Worm (Caenorhabditis elegans) whole organism, late embryonic: Measurements from ENCODE around the gene ZK177.12.
"Not testable (repeated sequence)": the region's sequence is repeated elsewhere in the genome, so short reads cannot be mapped to it uniquely, and the experiment has no call there.

ENCODE experiments used
- C08G9.2 ChIP-seq: sonication (generic microtip); optimal IDR thresholded peaks from 2 replicates; lab custom pipeline; 2016; ENCODE audit warnings: mild to moderate bottlenecking, missing genetic modification characterization, moderate library complexity, missing compliant biosample characterization
- K02D7.2 ChIP-seq: sonication (generic microtip); optimal IDR thresholded peaks from 2 replicates; lab custom pipeline; 2017; ENCODE audit warnings: mild to moderate bottlenecking, missing genetic modification characterization, missing compliant biosample characterization
- ceh-19 ChIP-seq: fragments of 200-800 bp; sonication (Bioruptor generic); optimal IDR thresholded peaks from 2 replicates; lab custom pipeline; 2018; ENCODE audit warnings: mild to moderate bottlenecking, missing genetic modification characterization, missing compliant biosample characterization
- ceh-2 ChIP-seq: sonication (generic microtip); optimal IDR thresholded peaks from 2 replicates; lab custom pipeline; 2016; ENCODE audit warnings: missing genotype, missing genetic modification characterization, missing compliant biosample characterization
- ceh-24 ChIP-seq: sonication (generic microtip); optimal IDR thresholded peaks from 2 replicates; lab custom pipeline; 2016; ENCODE audit warnings: mild to moderate bottlenecking, missing genetic modification characterization, missing compliant biosample characterization
- ceh-30 ChIP-seq: fragments of 150-350 bp; optimal IDR thresholded peaks from 2 replicates; lab custom pipeline; 2014; ENCODE audit warnings: missing biosample characterization, missing genetic modification characterization
- ceh-31 ChIP-seq: sonication (generic microtip); optimal IDR thresholded peaks from 2 replicates; lab custom pipeline; 2016; ENCODE audit warnings: missing genetic modification characterization, missing compliant biosample characterization
- ceh-45 ChIP-seq: fragments of 200-800 bp; sonication (Bioruptor generic); IDR thresholded peaks from 2 replicates; pipeline ENCODE4 v1.3.6; 2022; ENCODE audit warnings: missing genetic modification reagents, missing genetic modification characterization, missing compliant biosample characterization
- ceh-48 ChIP-seq: sonication (generic microtip); optimal IDR thresholded peaks from 2 replicates; lab custom pipeline; 2016; ENCODE audit warnings: missing genetic modification characterization, inconsistent platforms, missing compliant biosample characterization
- ceh-6 ChIP-seq: fragments of 200-800 bp; sonication (Bioruptor generic); optimal IDR thresholded peaks from 2 replicates; lab custom pipeline; 2018; ENCODE audit warnings: mild to moderate bottlenecking, missing genetic modification characterization, missing compliant biosample characterization
- che-1 ChIP-seq: sonication (generic microtip); optimal IDR thresholded peaks from 2 replicates; lab custom pipeline; 2016; ENCODE audit warnings: mild to moderate bottlenecking, missing genetic modification characterization, missing compliant biosample characterization
- dve-1 ChIP-seq: sonication (generic microtip); optimal IDR thresholded peaks from 2 replicates; lab custom pipeline; 2017; ENCODE audit warnings: antibody characterized with exemption, mild to moderate bottlenecking, missing genetic modification characterization, missing compliant biosample characterization
- elt-2 ChIP-seq: sonication (generic microtip); optimal IDR thresholded peaks from 2 replicates; lab custom pipeline; 2016; ENCODE audit warnings: missing genetic modification reagents, missing genetic modification characterization, missing compliant biosample characterization
- ets-4 ChIP-seq: sonication (generic microtip); optimal IDR thresholded peaks from 2 replicates; lab custom pipeline; 2016; ENCODE audit warnings: missing genetic modification characterization, missing compliant biosample characterization
- fkh-10 ChIP-seq: fragments of 150-350 bp; optimal IDR thresholded peaks from 2 replicates; lab custom pipeline; 2014; ENCODE audit warnings: missing biosample characterization, missing genetic modification reagents, missing genetic modification characterization
- gmeb-2 ChIP-seq: sonication (generic microtip); optimal IDR thresholded peaks from 2 replicates; lab custom pipeline; 2016; ENCODE audit warnings: missing genetic modification characterization, inconsistent platforms, missing compliant biosample characterization
- hlh-8 ChIP-seq: sonication (generic microtip); optimal IDR thresholded peaks from 2 replicates; lab custom pipeline; 2016; ENCODE audit warnings: missing genotype, missing genetic modification characterization, missing compliant biosample characterization
- madf-2 ChIP-seq: sonication (generic microtip); optimal IDR thresholded peaks from 2 replicates; lab custom pipeline; 2017; ENCODE audit warnings: missing genetic modification characterization, missing compliant biosample characterization
- mec-3 ChIP-seq: sonication (generic microtip); optimal IDR thresholded peaks from 2 replicates; lab custom pipeline; 2016; ENCODE audit warnings: borderline replicate concordance, missing genetic modification characterization, missing compliant biosample characterization
- nhr-232 ChIP-seq: sonication (generic microtip); optimal IDR thresholded peaks from 2 replicates; lab custom pipeline; 2016; ENCODE audit warnings: missing genetic modification characterization, missing compliant biosample characterization
- pha-4 ChIP-seq: fragments of 150-350 bp; optimal IDR thresholded peaks from 2 replicates; lab custom pipeline; 2018; ENCODE audit warnings: missing biosample characterization, missing genetic modification reagents, missing genetic modification characterization
- pqm-1 ChIP-seq: sonication (generic microtip); optimal IDR thresholded peaks from 2 replicates; lab custom pipeline; 2016; ENCODE audit warnings: missing genetic modification characterization, missing compliant biosample characterization
- ref-2 ChIP-seq: sonication (generic microtip); optimal IDR thresholded peaks from 2 replicates; lab custom pipeline; 2016; ENCODE audit warnings: missing genetic modification characterization, missing compliant biosample characterization
- rnt-1 ChIP-seq: sonication (generic microtip); optimal IDR thresholded peaks from 2 replicates; lab custom pipeline; 2016; ENCODE audit warnings: missing genetic modification characterization, missing compliant biosample characterization
- sdc-2 ChIP-seq: sonication (generic microtip); optimal IDR thresholded peaks from 2 replicates; lab custom pipeline; 2016; ENCODE audit warnings: missing genotype, missing genetic modification characterization, missing compliant biosample characterization
- sox-4 ChIP-seq: sonication (generic microtip); optimal IDR thresholded peaks from 2 replicates; lab custom pipeline; 2017; ENCODE audit warnings: mild to moderate bottlenecking, missing genetic modification characterization, inconsistent platforms, missing compliant biosample characterization
- tbx-2 ChIP-seq: sonication (generic microtip); optimal IDR thresholded peaks from 2 replicates; lab custom pipeline; 2016; ENCODE audit warnings: missing genetic modification characterization, missing compliant biosample characterization
- tbx-7 ChIP-seq: sonication (generic microtip); optimal IDR thresholded peaks from 2 replicates; lab custom pipeline; 2016; ENCODE audit warnings: missing genotype, missing genetic modification characterization, missing compliant biosample characterization
- unc-3 ChIP-seq, 2 experiments: fragments of 200-800 bp in 1 of 2; sonication (Bioruptor generic) in 1 of 2; sonication (generic microtip) in 1 of 2; conservative IDR thresholded peaks in 1 of 2; optimal IDR thresholded peaks in 1 of 2; 2 replicates each; pipeline versions ENCODE4 v1.3.6 to Lab custom; 2016 to 2022; ENCODE audit warnings: missing compliant biosample characterization in 2 of 2, missing genetic modification characterization in 2 of 2, missing genetic modification reagents in 1 of 2
- unc-86 ChIP-seq: sonication (generic microtip); optimal IDR thresholded peaks from 2 replicates; lab custom pipeline; 2016; ENCODE audit warnings: missing genetic modification characterization, missing compliant biosample characterization
- zip-5 ChIP-seq: sonication (generic microtip); optimal IDR thresholded peaks from 2 replicates; lab custom pipeline; 2016; ENCODE audit warnings: missing genetic modification characterization, missing compliant biosample characterization

The ZK177.12 gene

DNA sequence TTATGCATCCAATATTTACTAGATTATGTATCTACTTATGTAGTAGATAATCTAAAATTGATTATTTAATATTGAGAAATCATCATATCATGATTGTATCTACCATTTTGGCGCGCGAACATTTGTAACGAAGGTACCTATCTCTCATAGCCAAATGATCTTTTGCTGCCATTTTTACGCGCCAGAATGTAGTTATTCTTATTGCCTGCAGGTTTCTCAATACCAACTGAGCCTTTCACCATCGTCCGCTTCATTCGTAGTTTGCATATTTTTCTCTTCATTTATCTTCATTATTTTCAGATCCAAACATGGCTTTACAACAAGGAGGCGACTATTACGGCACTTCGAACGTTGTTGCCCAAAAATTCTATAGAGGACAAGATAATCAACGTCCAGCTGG lies 6.3 kb downstream of the ZK177.12 start, which contains the start of gene ZK177.1:
Gene ZK177.1 (plus strand): TSS at position 301 of the 400 bp plus-strand sequence.
- no peak for TF ChIP-seq zip-5
- TF ChIP-seq unc-3 (GFP tag; conservative IDR thresholded peaks at IDR 0.05; lab: Robert Waterston, UW), result no peak
- no peak for TF ChIP-seq unc-3 (tag; optimal IDR thresholded peaks at IDR 0.05; lab: Kevin White, UChicago)

DNA sequence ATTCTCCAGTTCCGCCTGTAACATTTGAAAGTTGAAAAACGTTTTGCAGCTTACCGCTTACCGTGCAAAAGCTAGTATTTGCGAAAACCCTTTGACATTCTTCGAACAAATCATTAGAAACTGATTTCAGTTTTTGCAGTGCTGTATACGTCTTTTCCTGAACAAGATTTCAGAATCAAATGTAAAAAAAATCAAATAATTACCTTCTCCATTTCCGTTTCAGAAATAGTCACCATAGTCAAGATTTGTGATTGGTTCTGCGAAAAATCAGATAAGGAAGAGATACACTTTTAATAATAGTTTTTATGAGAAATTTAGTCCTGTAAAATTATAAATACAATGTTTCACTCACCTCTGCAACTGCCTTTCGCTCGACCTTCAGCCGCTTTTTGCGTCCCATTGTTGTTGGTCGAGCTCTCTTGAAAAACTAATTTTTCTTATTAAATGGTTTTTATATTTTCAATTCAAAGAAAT lies 10.4 kb downstream of the ZK177.12 start, which contains the start of gene C17C3.9:
Gene C17C3.9 (minus strand): TSS at position 424 of the 474 bp plus-strand sequence.
- TF ChIP-seq tbx-7 (tag; lab: Kevin White, UChicago) (no peak), dve-1 (tag; lab: Kevin White, UChicago) (no peak), sox-4 (tag; lab: Kevin White, UChicago) (no peak), unc-3 (GFP tag; conservative IDR thresholded peaks at IDR 0.05; lab: Robert Waterston, UW) (no peak), unc-3 (tag; optimal IDR thresholded peaks at IDR 0.05; lab: Kevin White, UChicago) (no peak), ref-2 (no peak), ceh-2 (no peak), pha-4 (tag; lab: Kevin White, UChicago) (no peak), mec-3 (tag; lab: Kevin White, UChicago) (no peak), madf-2 (tag; lab: Kevin White, UChicago) (no peak)

DNA sequence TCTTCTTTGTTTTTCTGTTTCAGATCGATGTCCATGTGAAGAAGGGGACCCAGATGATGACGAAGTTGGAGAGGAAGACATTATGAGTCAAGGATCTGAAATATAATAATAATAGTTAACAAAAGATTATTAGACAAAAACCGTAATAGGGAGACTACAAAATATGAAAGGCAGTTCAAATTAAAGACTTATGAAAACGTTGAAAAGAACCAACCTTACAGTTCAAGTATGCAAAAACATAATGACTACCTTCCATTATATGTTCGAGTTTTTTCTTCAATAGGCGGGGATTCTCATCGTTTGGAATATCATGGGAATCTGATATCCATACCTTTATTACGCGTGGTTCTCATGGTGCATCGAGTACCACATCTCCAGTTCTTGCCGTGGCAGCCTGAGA lies 12.1 kb downstream of the ZK177.12 start, which contains the start of gene hlh-26:
Gene hlh-26 (minus strand): TSS at position 101 of the 400 bp plus-strand sequence.
- no peak for TF ChIP-seq ceh-24
- TF ChIP-seq ceh-30 (tag; lab: Kevin White, UChicago), result no peak
- no peak for TF ChIP-seq ceh-6 (GFP tag; lab: Kevin White, UChicago)
- no peak for TF ChIP-seq madf-2 (tag; lab: Kevin White, UChicago)
- TF ChIP-seq rnt-1 (tag; lab: Kevin White, UChicago), result no peak
- TF ChIP-seq ceh-19, result no peak
- no peak for TF ChIP-seq ets-4 (tag; lab: Kevin White, UChicago)
- no peak for TF ChIP-seq tbx-2 (tag; lab: Kevin White, UChicago)
- TF ChIP-seq pqm-1 (tag; lab: Kevin White, UChicago), result no peak
- TF ChIP-seq elt-2, result no peak
- no peak for TF ChIP-seq che-1
- TF ChIP-seq unc-86, result no peak
- TF ChIP-seq sdc-2, result no peak

DNA sequence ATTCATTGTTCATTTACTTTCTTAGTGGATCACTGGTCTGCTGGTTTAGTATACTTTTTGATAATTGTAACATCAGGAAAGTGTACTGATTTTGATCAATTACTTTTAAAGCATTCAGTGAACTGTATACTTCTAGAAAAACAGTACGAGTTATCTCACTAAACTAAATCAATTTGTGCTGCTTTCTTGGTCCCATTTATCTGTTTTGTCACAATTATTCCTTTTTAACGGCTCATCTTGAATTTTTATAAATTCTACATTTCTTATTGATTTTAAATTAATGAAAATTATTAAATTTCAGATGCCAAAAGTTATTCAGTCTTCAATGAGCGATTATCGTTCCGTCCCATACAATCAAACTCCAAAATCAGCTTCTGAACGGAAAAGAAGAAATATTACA lies 13.4 kb downstream of the ZK177.12 start, which contains the start of gene hlh-25:
Gene hlh-25 (plus strand): TSS at position 301 of the 400 bp plus-strand sequence.
- not testable (repeated sequence) for TF ChIP-seq sox-4, C08G9.2, nhr-232 (tag; lab: Kevin White, UChicago)

DNA sequence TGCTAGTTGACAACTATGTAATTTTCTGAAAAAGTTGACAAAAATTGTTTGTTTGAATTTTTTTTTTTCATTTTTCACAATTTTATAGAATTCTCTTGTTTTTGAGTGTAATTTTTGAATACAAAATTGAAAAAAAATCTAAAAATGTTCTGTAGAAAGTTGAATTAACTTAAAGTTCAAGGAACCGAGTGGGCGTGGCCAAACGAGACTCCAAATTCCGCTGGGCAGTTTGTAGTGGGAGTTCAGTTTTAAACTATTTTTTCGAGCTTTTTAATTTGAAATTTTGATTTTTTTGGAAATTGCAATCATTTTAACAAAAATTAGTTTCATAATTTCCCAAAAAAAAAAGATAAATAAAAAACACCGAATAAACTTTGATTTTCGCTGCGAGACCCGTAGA lies 15.6 kb downstream of the ZK177.12 start:
- TF ChIP-seq ceh-31 (no peak), gmeb-2 (tag; lab: Kevin White, UChicago) (no peak), madf-2 (tag; lab: Kevin White, UChicago) (no peak), fkh-10 (GFP tag; lab: Kevin White, UChicago) (no peak), ceh-48 (tag; lab: Kevin White, UChicago) (no peak)
- TF ChIP-seq, all 69 proteins: peak for 0

DNA sequence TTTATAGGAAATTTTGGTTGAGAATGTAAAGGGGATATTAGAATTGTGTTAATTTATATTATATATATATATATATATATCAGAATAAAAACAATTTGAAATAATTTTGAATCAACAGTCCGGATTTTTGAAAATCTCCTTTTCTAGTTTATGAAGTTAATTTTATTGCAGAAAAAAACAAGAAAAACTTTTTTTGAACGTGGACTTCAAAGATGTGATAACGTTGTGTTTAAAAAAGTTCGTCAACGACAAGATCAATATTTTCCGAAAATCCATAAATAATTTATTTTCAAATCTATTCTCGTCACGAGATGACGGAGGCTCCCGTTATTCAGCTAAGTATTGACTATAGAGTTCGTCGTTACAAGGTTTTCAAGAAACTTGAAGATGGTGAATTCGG lies 16.0 kb downstream of the ZK177.12 start, which contains the start of gene C17C3.11:
Gene C17C3.11 (plus strand): TSS at position 301 of the 400 bp plus-strand sequence.
- TF ChIP-seq K02D7.2 (tag; lab: Kevin White, UChicago), result no peak

DNA sequence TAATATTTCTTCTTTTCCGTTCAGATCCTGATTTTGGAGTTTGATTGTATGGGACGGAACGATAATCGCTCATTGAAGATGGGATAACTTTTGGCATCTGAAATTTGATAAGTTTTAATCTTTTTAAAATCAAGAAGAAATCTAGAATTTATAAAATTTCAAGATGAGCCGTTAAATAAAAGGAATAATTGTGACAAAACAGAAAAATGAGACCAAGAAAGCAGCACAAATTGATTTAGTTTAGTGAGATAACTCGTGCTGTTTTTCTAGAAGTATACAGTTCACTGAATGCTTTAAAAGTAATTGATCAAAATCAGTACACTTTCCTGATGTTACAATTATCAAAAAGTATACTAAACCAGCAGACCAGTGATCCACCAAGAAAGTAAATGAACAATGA lies 18.6 kb downstream of the ZK177.12 start, which contains the start of gene hlh-27:
Gene hlh-27 (minus strand): TSS at position 101 of the 400 bp plus-strand sequence.
- not testable (repeated sequence) for TF ChIP-seq hlh-8 (tag; lab: Kevin White, UChicago); ceh-45; ceh-30 (tag; lab: Kevin White, UChicago)
